Worm (Caenorhabditis elegans) whole organism, L1 larva: ENCODE measurements around the gene clec-137.

ENCODE experiments used
- C34B4.2 ChIP-seq: sonication (generic microtip); optimal IDR thresholded peaks from 2 replicates; lab custom pipeline; 2017; ENCODE audit warnings: mild to moderate bottlenecking, missing genetic modification characterization, missing compliant biosample characterization
- F16B12.6 ChIP-seq: fragments of 150-350 bp; optimal IDR thresholded peaks from 2 replicates; lab custom pipeline; 2014; ENCODE audit warnings: missing biosample characterization, missing genetic modification characterization
- Y116A8C.19 ChIP-seq: sonication (generic microtip); optimal IDR thresholded peaks from 2 replicates; lab custom pipeline; 2016; ENCODE audit warnings: missing compliant biosample characterization, missing genetic modification characterization, borderline replicate concordance
- aha-1 ChIP-seq: fragments of 150-350 bp; optimal IDR thresholded peaks from 2 replicates; lab custom pipeline; 2014; ENCODE audit warnings: missing biosample characterization, missing genetic modification characterization
- blmp-1 ChIP-seq: fragments of 150-350 bp; optimal IDR thresholded peaks from 2 replicates; lab custom pipeline; 2014; ENCODE audit warnings: missing biosample characterization, missing genetic modification characterization
- ceh-8 ChIP-seq: fragments of 200-800 bp; sonication (Bioruptor generic); optimal IDR thresholded peaks from 2 replicates; lab custom pipeline; 2018; ENCODE audit warnings: mild to moderate bottlenecking, missing genetic modification characterization, moderate library complexity, missing compliant biosample characterization
- ceh-90 ChIP-seq: sonication (generic microtip); optimal IDR thresholded peaks from 2 replicates; lab custom pipeline; 2016; ENCODE audit warnings: missing genetic modification characterization, missing compliant biosample characterization
- dsc-1 ChIP-seq: sonication (generic microtip); optimal IDR thresholded peaks from 2 replicates; lab custom pipeline; 2016; ENCODE audit warnings: mild to moderate bottlenecking, missing genetic modification characterization, missing compliant biosample characterization
- efl-1 ChIP-seq, 4 experiments: fragments of 150-350 bp; optimal IDR thresholded peaks in 3 of 4; peaks in 1 of 4; 1 replicate in 1 of 4; 2 replicates in 3 of 4; lab custom pipeline; 2014; ENCODE audit warnings: missing biosample characterization in 2 of 4, missing genetic modification characterization in 2 of 4, missing genetic modification reagents in 2 of 4
- efl-3 ChIP-seq: fragments of 200-800 bp; sonication (Bioruptor generic); optimal IDR thresholded peaks from 2 replicates; lab custom pipeline; 2018; ENCODE audit warnings: mild to moderate bottlenecking, missing genetic modification characterization, missing compliant biosample characterization
- egl-27 ChIP-seq, 2 experiments: fragments of 150-350 bp in 1 of 2; sonication (generic microtip); optimal IDR thresholded peaks; 3 replicates each; lab custom pipeline; 2017 to 2018; ENCODE audit warnings: missing biosample characterization in 2 of 2, missing genetic modification characterization in 2 of 2, missing genetic modification reagents in 2 of 2
- elt-2 ChIP-seq: sonication (generic microtip); optimal IDR thresholded peaks from 2 replicates; lab custom pipeline; 2016; ENCODE audit warnings: missing genetic modification characterization, mild to moderate bottlenecking, inconsistent platforms, missing compliant biosample characterization, missing genetic modification reagents
- elt-3 ChIP-seq, 6 experiments: fragments of 150-350 bp in 1 of 6; sonication (generic microtip); optimal IDR thresholded peaks; 2 replicates each; lab custom pipeline; 2017 to 2018; ENCODE audit warnings: missing biosample characterization in 6 of 6, missing genetic modification characterization in 6 of 6, inconsistent platforms in 1 of 6
- ets-5 ChIP-seq: fragments of 200-800 bp; sonication (Bioruptor generic); IDR thresholded peaks from 2 replicates; pipeline ENCODE4 v1.3.6; 2022; ENCODE audit warnings: missing genetic modification characterization, missing compliant biosample characterization
- fkh-10 ChIP-seq: sonication (generic microtip); optimal IDR thresholded peaks from 2 replicates; lab custom pipeline; 2017; ENCODE audit warnings: missing biosample characterization, missing genetic modification reagents, missing genetic modification characterization
- fkh-8 ChIP-seq: sonication (generic microtip); optimal IDR thresholded peaks from 2 replicates; lab custom pipeline; 2016; ENCODE audit warnings: mild to moderate bottlenecking, missing genetic modification characterization, missing compliant biosample characterization
- grh-1 ChIP-seq: fragments of 200-800 bp; sonication (Bioruptor generic); IDR thresholded peaks from 2 replicates; pipeline ENCODE4 v1.3.6; 2022; ENCODE audit warnings: missing genetic modification reagents, missing genetic modification characterization, missing compliant biosample characterization
- hlh-17 ChIP-seq: fragments of 200-800 bp; sonication (Bioruptor generic); optimal IDR thresholded peaks from 2 replicates; lab custom pipeline; 2018; ENCODE audit warnings: missing genetic modification characterization, mild to moderate bottlenecking, missing compliant biosample characterization, moderate library complexity, borderline replicate concordance
- hlh-4 ChIP-seq: sonication (generic microtip); optimal IDR thresholded peaks from 2 replicates; lab custom pipeline; 2016; ENCODE audit warnings: mild to moderate bottlenecking, missing genetic modification characterization, missing compliant biosample characterization
- hpl-2 ChIP-seq: fragments of 150-350 bp; optimal IDR thresholded peaks from 2 replicates; lab custom pipeline; 2014; ENCODE audit warnings: missing biosample characterization, missing genetic modification reagents, missing genetic modification characterization
- irx-1 ChIP-seq: sonication (generic microtip); optimal IDR thresholded peaks from 2 replicates; lab custom pipeline; 2016; ENCODE audit warnings: missing genetic modification characterization, missing compliant biosample characterization
- jun-1 ChIP-seq: fragments of 150-350 bp; optimal IDR thresholded peaks from 2 replicates; lab custom pipeline; 2014; ENCODE audit warnings: missing biosample characterization, missing genetic modification reagents, missing genetic modification characterization
- lin-13 ChIP-seq: fragments of 150-350 bp; optimal IDR thresholded peaks from 2 replicates; lab custom pipeline; 2014; ENCODE audit warnings: missing biosample characterization, missing genetic modification reagents, missing genetic modification characterization
- lin-39 ChIP-seq: fragments of 150-350 bp; optimal IDR thresholded peaks from 2 replicates; lab custom pipeline; 2014; ENCODE audit warnings: missing biosample characterization, missing genetic modification reagents, missing genetic modification characterization
- lir-3 ChIP-seq: sonication (generic microtip); optimal IDR thresholded peaks from 2 replicates; lab custom pipeline; 2016; ENCODE audit warnings: mild to moderate bottlenecking, missing genetic modification characterization, moderate library complexity, missing compliant biosample characterization; ENCODE audit not compliant: poor library complexity
- lsy-2 ChIP-seq, 2 experiments: fragments of 150-350 bp; optimal IDR thresholded peaks; 2 replicates each; lab custom pipeline; 2014; ENCODE audit warnings: missing biosample characterization in 2 of 2, missing genetic modification characterization in 2 of 2
- mab-9 ChIP-seq: fragments of 200-800 bp; sonication (Bioruptor generic); IDR thresholded peaks from 2 replicates; pipeline ENCODE4 v1.3.6; 2022; ENCODE audit warnings: missing genetic modification reagents, missing genetic modification characterization, missing compliant biosample characterization
- mep-1 ChIP-seq: fragments of 150-350 bp; optimal IDR thresholded peaks from 2 replicates; lab custom pipeline; 2014; ENCODE audit warnings: missing biosample characterization, missing genetic modification characterization
- nhr-11 ChIP-seq: fragments of 150-350 bp; optimal IDR thresholded peaks from 2 replicates; lab custom pipeline; 2014; ENCODE audit warnings: missing biosample characterization, missing genetic modification characterization
- nhr-19 ChIP-seq: fragments of 200-800 bp; sonication (Bioruptor generic); conservative IDR thresholded peaks from 2 replicates; pipeline ENCODE4 v1.3.6; 2022; ENCODE audit warnings: missing genetic modification characterization, missing compliant biosample characterization
- nhr-47 ChIP-seq: sonication (generic microtip); optimal IDR thresholded peaks from 2 replicates; lab custom pipeline; 2016; ENCODE audit warnings: mild to moderate bottlenecking, missing genetic modification characterization, moderate library complexity, missing compliant biosample characterization
- nhr-76 ChIP-seq: sonication (generic microtip); optimal IDR thresholded peaks from 2 replicates; lab custom pipeline; 2017; ENCODE audit warnings: missing biosample characterization, missing genetic modification characterization
- nhr-77 ChIP-seq: fragments of 150-350 bp; optimal IDR thresholded peaks from 2 replicates; lab custom pipeline; 2014; ENCODE audit warnings: missing biosample characterization, missing genetic modification characterization
- nhr-85 ChIP-seq: sonication (generic microtip); peaks from one replicate; lab custom pipeline; 2016; ENCODE audit warnings: missing genetic modification characterization, inconsistent platforms, missing compliant biosample characterization
- skn-1 ChIP-seq: fragments of 150-350 bp; optimal IDR thresholded peaks from 2 replicates; lab custom pipeline; 2014; ENCODE audit warnings: missing biosample characterization, missing genetic modification characterization
- snpc-4 ChIP-seq: fragments of 150-350 bp; optimal IDR thresholded peaks from 2 replicates; lab custom pipeline; 2014; ENCODE audit warnings: missing biosample characterization, missing genetic modification characterization
- snu-23 ChIP-seq: sonication (generic microtip); optimal IDR thresholded peaks from 2 replicates; lab custom pipeline; 2016; ENCODE audit warnings: missing genetic modification characterization, missing compliant biosample characterization
- tlp-1 ChIP-seq: fragments of 150-350 bp; optimal IDR thresholded peaks from 2 replicates; lab custom pipeline; 2014; ENCODE audit warnings: missing biosample characterization, missing genetic modification characterization
- unc-30 ChIP-seq: sonication (generic microtip); optimal IDR thresholded peaks from 2 replicates; lab custom pipeline; 2017; ENCODE audit warnings: missing biosample characterization, missing genetic modification characterization
- unc-98 ChIP-seq: fragments of 200-800 bp; sonication (Bioruptor generic); IDR thresholded peaks from 2 replicates; pipeline ENCODE4 v1.3.6; 2022; ENCODE audit warnings: missing genetic modification characterization, missing compliant biosample characterization
- xbp-1 ChIP-seq: sonication (generic microtip); optimal IDR thresholded peaks from 2 replicates; lab custom pipeline; 2016; ENCODE audit warnings: missing genetic modification characterization, missing compliant biosample characterization

The clec-137 gene

ce11 chrII:4617990-4618389 is at the start of gene clec-137:
Gene clec-137 (minus strand): TSS chrII:4618090.
- no peak for TF ChIP-seq lin-13
- no peak for TF ChIP-seq nhr-19 (GFP tag; lab: Robert Waterston, UW)
- no peak for TF ChIP-seq snpc-4 (tag; lab: Kevin White, UChicago)
- TF ChIP-seq nhr-11 (tag; lab: Kevin White, UChicago) = no peak
- no peak for TF ChIP-seq grh-1 (GFP tag; lab: Robert Waterston, UW)
- TF ChIP-seq jun-1 (tag; lab: Kevin White, UChicago) = no peak
- no peak for TF ChIP-seq lir-3 (tag; lab: Kevin White, UChicago)
- TF ChIP-seq F16B12.6 = no peak
- TF ChIP-seq ceh-8 (GFP tag; lab: Kevin White, UChicago) = no peak
- TF ChIP-seq ets-5 (GFP tag; lab: Robert Waterston, UW) = no peak
- TF ChIP-seq hpl-2 (GFP tag; lab: Kevin White, UChicago) = no peak
- TF ChIP-seq ceh-90 (tag; lab: Kevin White, UChicago) = no peak

- TF ChIP-seq nhr-77 (tag; lab: Kevin White, UChicago) (no peak), hpl-2 (GFP tag; lab: Kevin White, UChicago) (no peak), unc-30 (tag; lab: Kevin White, UChicago) (no peak), elt-2 (tag; lab: Kevin White, UChicago) (no peak), blmp-1 (tag; lab: Kevin White, UChicago) (no peak), xbp-1 (tag; lab: Kevin White, UChicago) (no peak), nhr-47 (tag; lab: Kevin White, UChicago) (no peak), egl-27 (tag; optimal IDR thresholded peaks at IDR 0.05; lab: Kevin White, UChicago) (no peak), C34B4.2 (no peak), mab-9 (GFP tag; lab: Robert Waterston, UW) (no peak), Y116A8C.19 (tag; lab: Kevin White, UChicago) (no peak), unc-98 (GFP tag; lab: Robert Waterston, UW) (no peak), lsy-2 (tag; optimal IDR thresholded peaks at IDR 0.05; lab: Kevin White, UChicago) (no peak), fkh-8 (tag; lab: Kevin White, UChicago) (no peak), elt-3 (tag; optimal IDR thresholded peaks at IDR 0.05; lab: Kevin White, UChicago) (no peak), efl-3 (GFP tag; lab: Kevin White, UChicago) (no peak), fkh-10 (GFP tag; lab: Kevin White, UChicago) (no peak), snu-23 (GFP tag; lab: Kevin White, UChicago) (no peak), skn-1 (tag; lab: Kevin White, UChicago) (no peak)
Observed at ce11 chrII:4667572-4667971, 49.7 kb upstream of the clec-137 start, which contains the start of gene fut-5. Gene fut-5 (minus strand): TSS chrII:4667672.

DNA sequence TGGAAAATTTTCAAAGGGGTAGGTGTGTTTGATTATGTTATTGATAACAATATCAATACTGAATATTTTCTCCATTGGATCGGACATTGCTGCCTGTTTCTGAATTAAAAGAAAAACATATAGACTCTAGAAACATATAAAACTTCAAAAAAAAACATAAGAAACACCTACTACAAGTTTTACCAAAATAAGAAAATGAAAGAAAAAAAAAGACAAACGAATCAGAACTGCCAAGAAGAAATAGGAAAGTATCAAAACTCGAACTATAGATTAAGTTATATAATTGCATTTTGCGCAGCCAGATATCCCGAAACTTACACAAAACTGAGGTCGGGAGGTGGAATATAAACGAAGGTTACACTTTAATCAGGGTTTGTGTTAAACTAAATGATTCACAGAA is 47.5 kb upstream of the clec-137 start, which contains the start of gene T05A7.11:
TSS of gene T05A7.11 (minus strand) at position 101 of the 400 bp plus-strand sequence.
- TF ChIP-seq hlh-17 (no peak), hlh-4 (tag; lab: Kevin White, UChicago) (no peak), efl-1 (optimal IDR thresholded peaks at IDR 0.05; lab: Kevin White, UChicago) (no peak), efl-1 (GFP tag; optimal IDR thresholded peaks at IDR 0.05 in 1 of 2; lab: Kevin White, UChicago) (peak in 1 of 2 experiments; percentile 68)

DNA sequence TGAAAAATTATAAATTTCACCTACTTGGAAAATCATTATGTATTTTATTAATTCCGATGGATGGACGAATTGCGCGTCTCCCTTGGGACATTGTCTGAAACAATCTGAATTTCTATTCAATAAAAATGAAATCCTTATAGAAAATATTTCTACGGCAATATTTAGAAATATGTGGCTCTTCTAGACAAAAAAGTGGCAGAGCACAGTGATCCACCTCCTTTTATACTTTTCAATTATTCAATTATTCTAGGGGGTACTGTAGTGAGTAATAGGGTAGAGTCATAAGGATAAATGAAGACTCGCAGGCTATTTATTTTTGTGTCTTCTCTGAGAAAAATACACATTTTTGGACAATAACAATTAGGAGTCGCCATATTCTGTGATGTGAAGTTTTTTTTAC is 45.3 kb upstream of the clec-137 start, which contains the start of gene T05A7.12:
TSS of gene T05A7.12 (minus strand) at position 101 of the 400 bp plus-strand sequence.
- no peak for TF ChIP-seq efl-3 (GFP tag; lab: Kevin White, UChicago)
- TF ChIP-seq ceh-8 (GFP tag; lab: Kevin White, UChicago) = peak; percentile 56

DNA sequence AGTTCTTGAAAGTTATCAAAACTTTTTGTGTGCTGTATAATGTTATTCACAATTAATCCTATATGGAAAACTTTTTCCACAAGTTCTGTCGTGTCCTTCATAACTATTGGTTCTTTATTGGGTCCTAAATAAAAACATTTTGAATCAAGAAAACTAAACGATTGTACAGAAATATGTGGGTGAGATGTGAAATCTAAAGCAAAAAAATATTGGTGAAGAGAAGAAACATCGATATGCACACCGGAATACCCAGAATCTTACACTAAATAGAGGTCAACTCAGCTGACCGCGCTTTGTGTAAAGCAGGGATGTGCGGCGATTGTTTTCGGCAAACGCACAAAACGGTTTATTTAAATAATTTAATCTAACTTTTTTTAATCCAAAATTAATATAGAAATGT is 43.4 kb upstream of the clec-137 start, which contains the start of gene T05A7.13:
TSS of gene T05A7.13 (minus strand) at position 101 of the 400 bp plus-strand sequence.
- TF ChIP-seq dsc-1 (tag; lab: Kevin White, UChicago) = no peak
- no peak for TF ChIP-seq tlp-1
- no peak for TF ChIP-seq nhr-85 (tag; lab: Kevin White, UChicago)
- no peak for TF ChIP-seq nhr-76 (tag; lab: Kevin White, UChicago)
- no peak for TF ChIP-seq ceh-90 (tag; lab: Kevin White, UChicago)
- no peak for TF ChIP-seq lin-39
- TF ChIP-seq irx-1 (tag; lab: Kevin White, UChicago) = no peak
- no peak for TF ChIP-seq aha-1 (tag; lab: Kevin White, UChicago)
- no peak for TF ChIP-seq nhr-77 (tag; lab: Kevin White, UChicago)
- TF ChIP-seq mep-1 (tag; lab: Kevin White, UChicago) = no peak
- no peak for TF ChIP-seq efl-3 (GFP tag; lab: Kevin White, UChicago)
